Fruit fly (Drosophila melanogaster): ENCODE data around the gene CG11594.

Gene CG11594

DNA sequence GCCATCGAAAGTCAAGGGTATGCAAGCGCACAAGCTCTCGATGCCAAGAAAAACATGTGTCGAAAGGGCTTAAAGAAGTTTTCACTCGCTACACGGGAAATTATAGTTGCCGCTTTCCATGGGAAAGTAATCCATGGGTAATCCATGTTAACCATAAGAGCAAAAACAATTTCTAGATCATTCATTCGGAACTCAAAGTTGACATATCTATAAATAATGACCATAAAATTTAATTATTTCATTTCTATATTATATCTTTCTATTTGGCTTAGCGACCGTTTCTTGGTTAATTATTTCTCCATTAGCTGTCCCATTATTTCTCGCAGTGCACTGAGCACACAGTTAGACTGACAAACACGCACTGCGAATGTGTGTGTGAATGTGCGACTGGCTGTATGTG, 25.1 kb downstream of the CG11594 start (continued):
- TF ChIP-seq CG7556 (GFP tag; optimal IDR thresholded peaks at IDR 0.05): peak; percentile 72
- TF ChIP-seq CG2678 (tag; optimal IDR thresholded peaks at IDR 0.05): peak; percentile 53
- TF ChIP-seq sna (GFP tag; IDR thresholded peaks at IDR 0.05; ENCODE audit: partially characterized antibody): no peak
- no peak for TF ChIP-seq bowl (GFP tag; IDR thresholded peaks at IDR 0.05)
- TF ChIP-seq Ptx1 (GFP tag; IDR thresholded peaks at IDR 0.05): 0 out of 2 replicates have a peak, but pooled peaks have one; percentile 9
- peak; percentile 51 for TF ChIP-seq zf30C (GFP tag; optimal IDR thresholded peaks at IDR 0.05)
- TF ChIP-seq CG13424 (tag; optimal IDR thresholded peaks at IDR 0.05): peak; percentile 67

DNA sequence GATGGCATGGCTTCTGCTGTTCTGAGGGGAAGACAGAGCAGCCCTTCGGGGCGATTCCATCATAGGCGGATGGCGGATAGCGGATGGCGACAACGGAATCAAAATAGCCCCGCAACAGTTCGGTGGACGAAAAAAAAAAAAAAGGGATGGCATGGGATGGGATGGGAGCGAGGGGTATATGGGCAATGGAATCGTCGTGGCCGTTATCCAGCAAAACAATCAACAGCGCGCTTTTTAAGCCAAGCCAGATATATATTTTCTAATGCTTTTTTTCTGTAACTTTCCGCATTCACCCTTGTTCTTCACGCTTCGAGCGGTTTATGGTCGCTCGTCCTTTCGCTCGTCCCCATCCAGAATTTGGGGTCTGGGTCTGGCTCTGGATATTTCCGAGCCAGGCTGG, 30.3 kb downstream of the CG11594 start:
- TF ChIP-seq CG10267 (tag; optimal IDR thresholded peaks at IDR 0.05): no peak
- no peak for TF ChIP-seq CG17568 (GFP tag; optimal IDR thresholded peaks at IDR 0.05)
- no peak for TF ChIP-seq CG4404 (GFP tag; IDR thresholded peaks at IDR 0.05)
- TF ChIP-seq CG7928 (GFP tag; optimal IDR thresholded peaks at IDR 0.05): no peak
- TF ChIP-seq H15 (GFP tag; IDR thresholded peaks at IDR 0.05): no peak
- no peak for TF ChIP-seq CG12219 (GFP tag; optimal IDR thresholded peaks at IDR 0.05)
- no peak for TF ChIP-seq salm (tag; optimal IDR thresholded peaks at IDR 0.05)
- no peak for TF ChIP-seq Deaf1 (tag; optimal IDR thresholded peaks at IDR 0.05)
- TF ChIP-seq crol (GFP tag; IDR thresholded peaks at IDR 0.05): peak; percentile 52
- TF ChIP-seq CG14441 (GFP tag; IDR thresholded peaks at IDR 0.05): no peak
- TF ChIP-seq sqz (GFP tag; optimal IDR thresholded peaks at IDR 0.05): peak; percentile 59
- no peak for TF ChIP-seq fru (optimal IDR thresholded peaks at IDR 0.05)
- TF ChIP-seq vnd (GFP tag; IDR thresholded peaks at IDR 0.05; ENCODE audit: partially characterized antibody): no peak
- no peak for TF ChIP-seq CG8478 (optimal IDR thresholded peaks at IDR 0.05)
- TF ChIP-seq CG32532 (GFP tag; IDR thresholded peaks at IDR 0.05): 0 out of 2 replicates have a peak, but pooled peaks have one; percentile 11
- peak; percentile 88 for TF ChIP-seq CG13894 (tag; optimal IDR thresholded peaks at IDR 0.05)
- TF ChIP-seq Dref (GFP tag; IDR thresholded peaks at IDR 0.05): 0 out of 2 replicates have a peak, but pooled peaks have one; percentile 31
- TF ChIP-seq scrt (GFP tag; optimal IDR thresholded peaks at IDR 0.05): peak; percentile 83
- TF ChIP-seq CG14667 (GFP tag; IDR thresholded peaks at IDR 0.05): no peak

DNA sequence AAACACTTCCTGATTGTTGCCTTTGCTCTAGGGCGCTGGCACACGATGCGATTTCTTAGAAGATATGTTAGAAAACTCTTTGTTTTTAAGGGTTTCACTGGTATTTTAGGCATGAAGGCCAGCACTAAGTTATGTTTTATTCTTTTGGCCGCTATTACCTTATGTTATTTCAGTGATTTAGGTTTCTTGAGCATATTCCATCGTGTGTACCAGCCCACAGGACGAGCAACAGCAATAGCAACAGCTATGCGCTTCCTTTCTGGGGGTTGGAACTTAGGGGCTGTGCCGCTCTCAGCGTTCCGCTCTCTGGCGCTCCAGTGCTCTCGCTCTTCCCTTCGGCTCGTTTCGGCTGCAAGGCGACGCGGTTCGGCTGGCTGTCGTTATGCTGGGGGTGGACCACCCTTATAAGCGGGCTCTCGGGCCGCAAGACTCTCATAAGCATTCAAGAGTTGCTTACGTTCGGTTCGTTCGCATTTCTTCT, 42.3 kb downstream of the CG11594 start, which contains the start of gene scrt:
Gene scrt (plus strand): TSS at position 431 of the 481 bp plus-strand sequence.
- TF ChIP-seq tin (GFP tag; optimal IDR thresholded peaks at IDR 0.05) (peak; percentile 9), salm (tag; optimal IDR thresholded peaks at IDR 0.05) (no peak), CG9215 (GFP tag; IDR thresholded peaks at IDR 0.05) (0 out of 2 replicates have a peak, but pooled peaks have one; percentile 29), crol (GFP tag; IDR thresholded peaks at IDR 0.05) (no peak; the same call in 1 of the 2 replicates), esg (GFP tag; conservative IDR thresholded peaks at IDR 0.05) (no peak), Trl (optimal IDR thresholded peaks at IDR 0.05) (peak; percentile 63 to 85), Trl (GFP tag; optimal IDR thresholded peaks at IDR 0.05) (peak; percentile 41), Dll (GFP tag; IDR thresholded peaks at IDR 0.05; ENCODE audit: partially characterized antibody) (peak; percentile 68; the same call in 3 of the 4 replicates), CG14667 (GFP tag; IDR thresholded peaks at IDR 0.05) (no peak; the same call in 1 of the 2 replicates), Hr51 (GFP tag; optimal IDR thresholded peaks at IDR 0.05) (peak in 1 of 2 experiments; percentile 75), Oaz (GFP tag; IDR thresholded peaks at IDR 0.05) (0 out of 2 replicates have a peak, but pooled peaks have one; percentile 21), ken (GFP tag; IDR thresholded peaks at IDR 0.05) (0 out of 3 replicates have a peak, but pooled peaks have one; percentile 59), scrt (GFP tag; optimal IDR thresholded peaks at IDR 0.05) (peak; percentile 100), z (GFP tag; IDR thresholded peaks at IDR 0.05) (no peak), mld (GFP tag; IDR thresholded peaks at IDR 0.05; ENCODE audit: partially characterized antibody) (no peak), CG30431 (GFP tag; optimal IDR thresholded peaks at IDR 0.05) (peak; percentile 5), slou (GFP tag; optimal IDR thresholded peaks at IDR 0.05) (no peak), Fer1 (GFP tag; optimal IDR thresholded peaks at IDR 0.05) (peak; percentile 59), Taf1 (GFP tag; IDR thresholded peaks at IDR 0.05) (no peak), Opbp (GFP tag; IDR thresholded peaks at IDR 0.05; ENCODE audit: partially characterized antibody) (0 out of 3 replicates have a peak, but pooled peaks have one; percentile 21), her (GFP tag; optimal IDR thresholded peaks at IDR 0.05) (no peak), dimm (GFP tag; IDR thresholded peaks at IDR 0.05) (no peak), ab (GFP tag; optimal IDR thresholded peaks at IDR 0.05) (no peak), Myb (GFP tag; optimal IDR thresholded peaks at IDR 0.05) (peak; percentile 45), jing (GFP tag; optimal IDR thresholded peaks at IDR 0.05) (peak; percentile 29), crp (GFP tag; optimal IDR thresholded peaks at IDR 0.05) (peak in 1 of 2 experiments; percentile 5), zf30C (GFP tag; optimal IDR thresholded peaks at IDR 0.05) (no peak)

All from whole organism, embryonic.